Worm (Caenorhabditis elegans): ENCODE data around the gene T10C6.7.

The T10C6.7 gene

ce11 chrV:16032761-16033160 lies 1.2 kb upstream of the T10C6.7 start, which contains the start of gene T10C6.16:
TSS of gene T10C6.16 (minus strand) at chrV:16033005.
- TF ChIP-seq K02D7.2 (tag; optimal IDR thresholded peaks at IDR 0.05) = no peak
- no peak for TF ChIP-seq ceh-9 (tag; optimal IDR thresholded peaks at IDR 0.05)
- no peak for TF ChIP-seq hlh-13 (GFP tag; optimal IDR thresholded peaks at IDR 0.05)
- TF ChIP-seq ztf-16 (tag; optimal IDR thresholded peaks at IDR 0.05) = no peak
- no peak for TF ChIP-seq unc-3 (GFP tag; conservative IDR thresholded peaks at IDR 0.05)
- no peak for TF ChIP-seq unc-3 (tag; optimal IDR thresholded peaks at IDR 0.05)
- TF ChIP-seq C38D4.7 (GFP tag; optimal IDR thresholded peaks at IDR 0.05) = no peak
- no peak for TF ChIP-seq ceh-2 (tag; optimal IDR thresholded peaks at IDR 0.05)
- no peak for TF ChIP-seq hlh-30 (tag; optimal IDR thresholded peaks at IDR 0.05; ENCODE audit: insufficient read depth)
- no peak for TF ChIP-seq sox-2 (GFP tag; IDR thresholded peaks at IDR 0.05)
- no peak for TF ChIP-seq fkh-10 (GFP tag; optimal IDR thresholded peaks at IDR 0.05)
- TF ChIP-seq ahr-1 (tag; optimal IDR thresholded peaks at IDR 0.05) = no peak
- no peak for TF ChIP-seq ref-2 (tag; optimal IDR thresholded peaks at IDR 0.05)
- TF ChIP-seq ceh-45 (GFP tag; IDR thresholded peaks at IDR 0.05) = no peak

ce11 chrV:16029237-16029636 lies 2.3 kb downstream of the T10C6.7 start:
- TF ChIP-seq C08G9.2 (tag; optimal IDR thresholded peaks at IDR 0.05) = no peak
- TF ChIP-seq hlh-6 (tag; optimal IDR thresholded peaks at IDR 0.05) = no peak
- TF ChIP-seq pha-2 (tag; optimal IDR thresholded peaks at IDR 0.05) = no peak
- TF ChIP-seq mec-3 (tag; optimal IDR thresholded peaks at IDR 0.05; ENCODE audit: borderline replicate concordance) = no peak
- TF ChIP-seq ref-2 (tag; optimal IDR thresholded peaks at IDR 0.05) = no peak
- no peak for TF ChIP-seq sdc-2 (tag; optimal IDR thresholded peaks at IDR 0.05)
- no peak for TF ChIP-seq fkh-10 (GFP tag; optimal IDR thresholded peaks at IDR 0.05)
- TF ChIP-seq ceh-2 (tag; optimal IDR thresholded peaks at IDR 0.05) = no peak

- TF ChIP-seq rnt-1 (tag; optimal IDR thresholded peaks at IDR 0.05) (no peak), ama-1 (optimal IDR thresholded peaks at IDR 0.05) (no peak), K09A11.1 (tag; optimal IDR thresholded peaks at IDR 0.05; ENCODE audit: insufficient read depth) (no peak), ceh-30 (tag; optimal IDR thresholded peaks at IDR 0.05) (no peak), mec-3 (tag; optimal IDR thresholded peaks at IDR 0.05; ENCODE audit: borderline replicate concordance) (no peak), zip-5 (tag; optimal IDR thresholded peaks at IDR 0.05) (no peak), ceh-45 (GFP tag; IDR thresholded peaks at IDR 0.05) (no peak), ceh-18 (tag; optimal IDR thresholded peaks at IDR 0.05) (no peak), gmeb-2 (tag; optimal IDR thresholded peaks at IDR 0.05) (no peak), ttx-3 (tag; optimal IDR thresholded peaks at IDR 0.05) (no peak), C08G9.2 (tag; optimal IDR thresholded peaks at IDR 0.05) (no peak)
Observed at ce11 chrV:16024917-16025316, 6.6 kb downstream of the T10C6.7 start.

ce11 chrV:16024300-16024699 lies 7.2 kb downstream of the T10C6.7 start, which contains the start of gene T10C6.6:
TSS of gene T10C6.6 (plus strand) at chrV:16024326.
- TF ChIP-seq elt-2 (tag; optimal IDR thresholded peaks at IDR 0.05) = peak; percentile 44
- no peak for TF ChIP-seq hlh-30 (tag; optimal IDR thresholded peaks at IDR 0.05; ENCODE audit: insufficient read depth)

DNA sequence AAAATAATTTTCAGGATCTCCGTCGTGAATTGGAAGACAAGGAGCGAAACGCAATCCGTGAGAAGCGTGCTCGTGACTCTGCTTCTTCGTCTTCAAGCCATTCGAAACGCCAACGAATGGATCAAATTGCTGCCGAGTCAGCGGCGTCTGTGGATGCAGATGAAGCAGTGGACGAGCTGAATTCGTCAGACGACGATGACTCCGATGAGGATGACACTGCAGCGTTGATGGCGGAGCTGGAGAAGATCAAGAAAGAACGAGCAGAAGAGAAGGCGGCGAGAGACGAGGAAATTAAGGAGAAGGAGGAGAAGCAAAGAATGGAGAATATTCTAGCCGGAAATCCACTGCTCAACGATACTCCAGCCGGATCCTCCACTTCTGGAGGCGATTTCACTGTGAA lies 8.0 kb downstream of the T10C6.7 start:
- TF ChIP-seq nhr-11 (tag; optimal IDR thresholded peaks at IDR 0.05) (no peak), gmeb-2 (tag; optimal IDR thresholded peaks at IDR 0.05) (no peak), ceh-31 (tag; optimal IDR thresholded peaks at IDR 0.05) (no peak), pha-2 (tag; optimal IDR thresholded peaks at IDR 0.05) (no peak), F13H6.1 (tag; optimal IDR thresholded peaks at IDR 0.05) (no peak), dmd-4 (tag; optimal IDR thresholded peaks at IDR 0.05; ENCODE audit: borderline replicate concordance) (no peak), mec-3 (tag; optimal IDR thresholded peaks at IDR 0.05; ENCODE audit: borderline replicate concordance) (no peak), T23F11.4 (GFP tag; optimal IDR thresholded peaks at IDR 0.05) (no peak), nfya-1 (tag; optimal IDR thresholded peaks at IDR 0.05) (no peak), npax-4 (tag; optimal IDR thresholded peaks at IDR 0.05) (no peak), C38D4.7 (GFP tag; optimal IDR thresholded peaks at IDR 0.05) (no peak)

Measured in whole organism, late embryonic.